Worm (Caenorhabditis elegans) whole organism, L1 larva: ENCODE measurements around the gene D1054.8.

ENCODE experiments used
- ceh-82 ChIP-seq, 3 experiments: fragments of 150-350 bp in 1 of 3; sonication (generic microtip) in 2 of 3; optimal IDR thresholded peaks; 2 replicates each; lab custom pipeline; 2014 to 2017; ENCODE audit warnings: missing biosample characterization in 3 of 3, missing genetic modification characterization in 3 of 3
- ces-1 ChIP-seq: fragments of 150-350 bp; optimal IDR thresholded peaks from 2 replicates; lab custom pipeline; 2014; ENCODE audit warnings: missing biosample characterization, missing genetic modification reagents, missing genetic modification characterization
- fos-1 ChIP-seq: fragments of 150-350 bp; optimal IDR thresholded peaks from 2 replicates; lab custom pipeline; 2014; ENCODE audit warnings: missing biosample characterization, missing genetic modification characterization
- irx-1 ChIP-seq: sonication (generic microtip); optimal IDR thresholded peaks from 2 replicates; lab custom pipeline; 2016; ENCODE audit warnings: missing genetic modification characterization, missing compliant biosample characterization
- nhr-12 ChIP-seq: sonication (generic microtip); optimal IDR thresholded peaks from 2 replicates; lab custom pipeline; 2017; ENCODE audit warnings: missing biosample characterization, missing genetic modification characterization
- nhr-76 ChIP-seq: sonication (generic microtip); optimal IDR thresholded peaks from 2 replicates; lab custom pipeline; 2017; ENCODE audit warnings: missing biosample characterization, missing genetic modification characterization
- nhr-77 ChIP-seq: fragments of 150-350 bp; optimal IDR thresholded peaks from 2 replicates; lab custom pipeline; 2014; ENCODE audit warnings: missing biosample characterization, missing genetic modification characterization
- ztf-4 ChIP-seq: fragments of 150-350 bp; optimal IDR thresholded peaks from 2 replicates; lab custom pipeline; 2014; ENCODE audit warnings: missing biosample characterization, missing genetic modification characterization

- TF ChIP-seq ceh-82 (tag; optimal IDR thresholded peaks at IDR 0.05; lab: Kevin White, UChicago) (no peak), fos-1 (tag; lab: Kevin White, UChicago) (no peak), nhr-76 (tag; lab: Kevin White, UChicago) (no peak), ces-1 (GFP tag; lab: Kevin White, UChicago) (no peak), irx-1 (tag; lab: Kevin White, UChicago) (no peak), nhr-12 (no peak), nhr-77 (no peak), ztf-4 (tag; lab: Kevin White, UChicago) (no peak)
Measured at ce11 chrV:10768892-10769291, 15.2 kb upstream of the D1054.8 start.
